Fruit fly (Drosophila melanogaster) whole organism, pupa: Measurements from ENCODE around the gene CG6785.

ENCODE experiments used
- CG10348 ChIP-seq: fragments of 200-800 bp; sonication (Bioruptor generic); IDR thresholded peaks from 2 replicates; pipeline ENCODE4 v1.3.6; 2022; ENCODE audit warnings: missing biosample characterization, missing genetic modification characterization
- CG12605 ChIP-seq: fragments of 200-800 bp; sonication (Bioruptor generic); IDR thresholded peaks from 2 replicates; pipeline ENCODE4 v1.3.6; 2022; ENCODE audit warnings: missing biosample characterization, missing genetic modification characterization
- CG14655 ChIP-seq: fragments of 200-800 bp; sonication (Bioruptor generic); optimal IDR thresholded peaks from 3 replicates; lab custom pipeline; 2017; ENCODE audit warnings: mild to moderate bottlenecking, missing biosample characterization, missing genetic modification reagents, missing genetic modification characterization
- CG15710 ChIP-seq: fragments of 200-800 bp; sonication (Bioruptor generic); optimal IDR thresholded peaks from 2 replicates; lab custom pipeline; 2018; ENCODE audit warnings: missing biosample characterization, mild to moderate bottlenecking, missing genetic modification characterization, moderate library complexity
- CG17806 ChIP-seq: fragments of 200-800 bp; sonication (Bioruptor generic); optimal IDR thresholded peaks from 2 replicates; lab custom pipeline; 2018; ENCODE audit warnings: missing biosample characterization, mild to moderate bottlenecking, missing genetic modification characterization, moderate library complexity
- CG32121 ChIP-seq: fragments of 200-800 bp; sonication (Bioruptor generic); IDR thresholded peaks from 2 replicates; pipeline ENCODE4 v1.3.6; 2022; ENCODE audit warnings: missing biosample characterization, missing genetic modification characterization
- CG34367 ChIP-seq: fragments of 200-800 bp; sonication (Bioruptor generic); optimal IDR thresholded peaks from 2 replicates; lab custom pipeline; 2018; ENCODE audit warnings: missing biosample characterization, mild to moderate bottlenecking, missing genetic modification characterization
- CG4496 ChIP-seq: fragments of 200-800 bp; sonication (Bioruptor generic); IDR thresholded peaks from 3 replicates; pipeline ENCODE4 v1.3.6; 2022; ENCODE audit warnings: missing biosample characterization, missing genetic modification characterization
- CG8301 ChIP-seq: fragments of 200-800 bp; sonication (Bioruptor generic); optimal IDR thresholded peaks from 2 replicates; lab custom pipeline; 2018; ENCODE audit warnings: missing biosample characterization, mild to moderate bottlenecking, missing genetic modification characterization
- CG9948 ChIP-seq: fragments of 200-800 bp; sonication (Bioruptor generic); optimal IDR thresholded peaks from 2 replicates; lab custom pipeline; 2018; ENCODE audit warnings: missing biosample characterization, mild to moderate bottlenecking, missing genetic modification characterization, moderate library complexity
- D1 ChIP-seq: fragments of 200-800 bp; sonication (Bioruptor generic); optimal IDR thresholded peaks from 2 replicates; lab custom pipeline; 2018; ENCODE audit warnings: missing biosample characterization, mild to moderate bottlenecking, missing genetic modification characterization, moderate library complexity
- EcR ChIP-seq: fragments of 200-800 bp; sonication (Bioruptor generic); optimal IDR thresholded peaks from 3 replicates; lab custom pipeline; 2019; ENCODE audit warnings: missing biosample characterization, missing genetic modification characterization, mild to moderate bottlenecking, moderate library complexity, missing genetic modification reagents
- Pif1B ChIP-seq: fragments of 200-800 bp; sonication (Bioruptor generic); optimal IDR thresholded peaks from 3 replicates; lab custom pipeline; 2016; ENCODE audit warnings: missing biosample characterization, missing genetic modification characterization
- rn ChIP-seq: fragments of 200-800 bp; sonication (Bioruptor generic); IDR thresholded peaks from 2 replicates; pipeline ENCODE4 v1.3.6; 2022; ENCODE audit warnings: missing biosample characterization, missing genetic modification characterization

DNA sequence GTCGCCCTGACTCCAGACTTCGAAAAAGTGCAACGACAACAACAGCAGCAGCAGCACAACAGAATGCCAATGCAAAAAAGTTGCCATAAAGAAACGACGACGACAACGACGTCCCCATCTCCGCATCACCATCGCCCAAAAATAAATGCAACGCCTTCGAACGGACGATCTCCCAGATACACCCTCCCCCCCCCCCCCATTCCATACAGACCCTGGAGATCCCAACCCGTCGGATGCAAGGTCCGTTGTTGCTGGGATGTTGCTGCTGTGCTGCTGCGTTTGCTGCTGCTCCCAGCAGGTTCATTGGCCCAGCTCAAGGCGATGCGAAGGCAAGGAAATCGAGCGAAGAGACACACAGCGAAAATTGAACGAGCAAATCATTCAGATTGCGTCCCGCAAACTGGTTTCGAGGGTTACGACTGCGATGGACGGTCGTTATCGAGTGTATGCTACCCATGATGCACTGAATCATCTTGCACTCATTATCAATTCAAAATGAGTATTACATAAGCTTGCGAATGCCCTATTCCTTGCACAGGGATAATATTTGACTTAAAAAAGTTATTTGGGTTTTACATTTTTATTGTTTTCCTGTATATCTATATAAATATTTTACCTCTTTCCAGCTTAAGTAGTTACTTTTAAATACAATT, 31.1 kb downstream of the CG6785 start:
- TF ChIP-seq CG9948 (tag; lab: Kevin White, UChicago) (no peak), rn (GFP tag; lab: Robert Waterston, UW) (no peak), CG34367 (tag; lab: Kevin White, UChicago) (peak; percentile 29), D1 (tag; lab: Kevin White, UChicago) (no peak), CG15710 (tag; lab: Kevin White, UChicago) (peak; percentile 30), CG10348 (GFP tag; lab: Robert Waterston, UW) (no peak), CG14655 (GFP tag; lab: Kevin White, UChicago) (no peak), Pif1B (GFP tag; lab: Kevin White, UChicago) (peak; percentile 36), EcR (GFP tag; lab: Kevin White, UChicago) (peak; percentile 100), CG8301 (tag; lab: Kevin White, UChicago) (peak; percentile 33), CG32121 (GFP tag; lab: Robert Waterston, UW) (no peak; the same call in 1 of the 2 replicates), CG4496 (peak; percentile 68), CG12605 (GFP tag; lab: Robert Waterston, UW) (peak; percentile 42), CG17806 (tag; lab: Kevin White, UChicago) (peak; percentile 32)
